Fruit fly (Drosophila melanogaster) Kc167 (cell line): ENCODE measurements around the gene Tom40.

Source experiments
- Myc ChIP-seq: fragments of >200 bp; optimal IDR thresholded peaks from 2 replicates; lab custom pipeline; 2017; ENCODE audit warnings: missing external identifiers
- Sin3A ChIP-seq: fragments of >200 bp; optimal IDR thresholded peaks from 2 replicates; lab custom pipeline; 2018; ENCODE audit warnings: missing external identifiers
- h ChIP-seq: fragments of >200 bp; optimal IDR thresholded peaks from 3 replicates; lab custom pipeline; 2018; ENCODE audit warnings: missing external identifiers
- insv ChIP-seq: fragments of >200 bp; optimal IDR thresholded peaks from 3 replicates; lab custom pipeline; 2018; ENCODE audit warnings: missing external identifiers
- psq ChIP-seq: fragments of >200 bp; optimal IDR thresholded peaks from 2 replicates; lab custom pipeline; 2017; ENCODE audit warnings: missing external identifiers
- ttk ChIP-seq: sonication (Bioruptor generic); optimal IDR thresholded peaks from 2 replicates; lab custom pipeline; 2017; ENCODE audit warnings: missing external identifiers

Tom40 gene

dm6 chrX:7696711-7697654 is 39.7 kb upstream of the Tom40 start:
- TF ChIP-seq Myc (no peak), Sin3A (lab: Kevin White, UChicago) (no peak), ttk (lab: Kevin White, UChicago) (no peak), h (lab: Kevin White, UChicago) (no peak), psq (no peak), insv (no peak)

- TF ChIP-seq Sin3A (lab: Kevin White, UChicago), result no peak
- no peak for TF ChIP-seq psq
- TF ChIP-seq insv, result no peak
- no peak for TF ChIP-seq h (lab: Kevin White, UChicago)
- no peak for TF ChIP-seq Myc
These were observed 38.4 kb upstream of the Tom40 start for dm6 chrX:7698000-7698896.

- TF ChIP-seq ttk (lab: Kevin White, UChicago) (no peak), Sin3A (lab: Kevin White, UChicago) (no peak), psq (no peak), Myc (no peak), h (lab: Kevin White, UChicago) (no peak), insv (no peak)
These were observed 37.0 kb upstream of the Tom40 start for dm6 chrX:7699584-7700238.

dm6 chrX:7700239-7700793 is 36.4 kb upstream of the Tom40 start:
- no peak for TF ChIP-seq Myc
- no peak for TF ChIP-seq h (lab: Kevin White, UChicago)
- no peak for TF ChIP-seq insv
- peak; percentile 21 for TF ChIP-seq psq

- TF ChIP-seq Sin3A (lab: Kevin White, UChicago), result no peak
These were observed 35.2 kb upstream of the Tom40 start for dm6 chrX:7701282-7702078.

dm6 chrX:7702160-7702907 is 34.4 kb upstream of the Tom40 start:
- TF ChIP-seq psq (no peak), Sin3A (lab: Kevin White, UChicago) (no peak), Myc (no peak)

- TF ChIP-seq psq, result no peak
- TF ChIP-seq Sin3A (lab: Kevin White, UChicago), result no peak
- no peak for TF ChIP-seq h (lab: Kevin White, UChicago)
- no peak for TF ChIP-seq Myc
These were observed 32.9 kb upstream of the Tom40 start for dm6 chrX:7703865-7704221.

dm6 chrX:7704262-7705174 is 32.2 kb upstream of the Tom40 start:
- TF ChIP-seq Sin3A (lab: Kevin White, UChicago) (no peak), h (lab: Kevin White, UChicago) (no peak), ttk (lab: Kevin White, UChicago) (no peak), Myc (no peak), insv (no peak), psq (no peak)

- TF ChIP-seq insv (no peak), h (lab: Kevin White, UChicago) (no peak), Sin3A (lab: Kevin White, UChicago) (no peak), ttk (lab: Kevin White, UChicago) (no peak), psq (no peak), Myc (no peak)
These were observed 31.3 kb upstream of the Tom40 start for dm6 chrX:7705175-7706097.
